Worm (Caenorhabditis elegans) whole organism, mixed stage, embryonic: Measurements from ENCODE around the gene mct-6.
A peak's percentile ranks its signal among the peaks of the same experiment; 100 is the strongest.

ENCODE experiments used
- M03D4.4 ChIP-seq: sonication (generic microtip); optimal IDR thresholded peaks from 2 replicates; lab custom pipeline; 2017; ENCODE audit warnings: mild to moderate bottlenecking, missing genetic modification characterization, missing compliant biosample characterization
- bed-3 ChIP-seq: fragments of 200-800 bp; sonication (Bioruptor generic); optimal IDR thresholded peaks from 3 replicates; lab custom pipeline; 2018; ENCODE audit warnings: mild to moderate bottlenecking, missing genetic modification characterization, moderate library complexity, missing compliant biosample characterization
- blmp-1 ChIP-seq: fragments of 150-350 bp; optimal IDR thresholded peaks from 2 replicates; lab custom pipeline; 2014; ENCODE audit warnings: missing biosample characterization, missing genetic modification characterization
- ceh-39 ChIP-seq: fragments of 150-350 bp; optimal IDR thresholded peaks from 2 replicates; lab custom pipeline; 2014; ENCODE audit warnings: missing biosample characterization, missing genetic modification characterization
- ceh-43 ChIP-seq: fragments of 200-800 bp; sonication (Bioruptor generic); optimal IDR thresholded peaks from 2 replicates; lab custom pipeline; 2018; ENCODE audit warnings: mild to moderate bottlenecking, missing genetic modification characterization, moderate library complexity, missing compliant biosample characterization
- ceh-83 ChIP-seq: fragments of 200-800 bp; sonication (Bioruptor generic); optimal IDR thresholded peaks from 2 replicates; lab custom pipeline; 2018; ENCODE audit warnings: mild to moderate bottlenecking, missing genetic modification characterization, missing compliant biosample characterization
- ces-1 ChIP-seq: fragments of 150-350 bp; optimal IDR thresholded peaks from 2 replicates; lab custom pipeline; 2014; ENCODE audit warnings: missing biosample characterization, missing genetic modification reagents, missing genetic modification characterization
- cnd-1 ChIP-seq: fragments of 200-800 bp; sonication (Bioruptor generic); optimal IDR thresholded peaks from 2 replicates; lab custom pipeline; 2018; ENCODE audit warnings: mild to moderate bottlenecking, missing genetic modification characterization, missing compliant biosample characterization
- drap-1 ChIP-seq: fragments of 200-800 bp; sonication (Bioruptor generic); optimal IDR thresholded peaks from 3 replicates; lab custom pipeline; 2018; ENCODE audit warnings: mild to moderate bottlenecking, missing genetic modification characterization, missing compliant biosample characterization
- elt-3 ChIP-seq: fragments of 150-350 bp; optimal IDR thresholded peaks from 2 replicates; lab custom pipeline; 2014; ENCODE audit warnings: missing biosample characterization, missing genetic modification characterization
- flh-1 ChIP-seq: fragments of 200-800 bp; sonication (Bioruptor generic); optimal IDR thresholded peaks from 2 replicates; lab custom pipeline; 2018; ENCODE audit warnings: mild to moderate bottlenecking, missing genetic modification characterization, moderate library complexity, missing compliant biosample characterization
- ham-2 ChIP-seq: fragments of 200-800 bp; sonication (Bioruptor generic); optimal IDR thresholded peaks from 2 replicates; lab custom pipeline; 2018; ENCODE audit warnings: mild to moderate bottlenecking, missing genetic modification characterization, missing compliant biosample characterization
- hlh-1 ChIP-seq: fragments of 150-350 bp; optimal IDR thresholded peaks from 2 replicates; lab custom pipeline; 2014; ENCODE audit warnings: missing biosample characterization, missing genetic modification reagents, missing genetic modification characterization
- lin-13 ChIP-seq: fragments of 150-350 bp; optimal IDR thresholded peaks from 2 replicates; lab custom pipeline; 2014; ENCODE audit warnings: missing biosample characterization, missing genetic modification characterization
- lin-32 ChIP-seq: fragments of 200-800 bp; sonication (Bioruptor generic); optimal IDR thresholded peaks from 2 replicates; lab custom pipeline; 2018; ENCODE audit warnings: mild to moderate bottlenecking, missing genetic modification characterization, missing compliant biosample characterization
- lsy-2 ChIP-seq: fragments of 150-350 bp; optimal IDR thresholded peaks from 2 replicates; lab custom pipeline; 2014; ENCODE audit warnings: missing biosample characterization, missing genetic modification characterization
- mab-5 ChIP-seq: fragments of 150-350 bp; optimal IDR thresholded peaks from 2 replicates; lab custom pipeline; 2014; ENCODE audit warnings: missing biosample characterization, missing genetic modification characterization
- mep-1 ChIP-seq: fragments of 150-350 bp; optimal IDR thresholded peaks from 2 replicates; lab custom pipeline; 2017; ENCODE audit warnings: missing biosample characterization, missing genetic modification reagents, missing genetic modification characterization, inconsistent platforms
- mls-2 ChIP-seq: sonication (generic microtip); optimal IDR thresholded peaks from 2 replicates; lab custom pipeline; 2016; ENCODE audit warnings: mild to moderate bottlenecking, missing genetic modification characterization, moderate library complexity, missing compliant biosample characterization
- nhr-12 ChIP-seq: fragments of 150-350 bp; optimal IDR thresholded peaks from 2 replicates; lab custom pipeline; 2014; ENCODE audit warnings: missing biosample characterization, missing genetic modification characterization
- nhr-2 ChIP-seq: fragments of 150-350 bp; optimal IDR thresholded peaks from 2 replicates; lab custom pipeline; 2014; ENCODE audit warnings: missing biosample characterization, missing genetic modification characterization
- nhr-237 ChIP-seq: fragments of 150-350 bp; optimal IDR thresholded peaks from 2 replicates; lab custom pipeline; 2014; ENCODE audit warnings: missing biosample characterization, missing genetic modification characterization
- nhr-28 ChIP-seq: fragments of 150-350 bp; optimal IDR thresholded peaks from 2 replicates; lab custom pipeline; 2014; ENCODE audit warnings: missing biosample characterization, missing genetic modification characterization
- pha-4 ChIP-seq: fragments of 150-350 bp; optimal IDR thresholded peaks from 2 replicates; lab custom pipeline; 2018; ENCODE audit warnings: missing biosample characterization, missing genetic modification reagents, missing genetic modification characterization
- sem-2 ChIP-seq: fragments of 200-800 bp; sonication (Bioruptor generic); optimal IDR thresholded peaks from 2 replicates; lab custom pipeline; 2018; ENCODE audit warnings: mild to moderate bottlenecking, missing genetic modification characterization, missing compliant biosample characterization
- snpc-4 ChIP-seq: fragments of 150-350 bp; optimal IDR thresholded peaks from 2 replicates; lab custom pipeline; 2014; ENCODE audit warnings: missing biosample characterization, missing genetic modification characterization
- sptf-1 ChIP-seq: sonication (generic microtip); optimal IDR thresholded peaks from 2 replicates; lab custom pipeline; 2017; ENCODE audit warnings: mild to moderate bottlenecking, missing genetic modification characterization, moderate library complexity, missing compliant biosample characterization
- tbx-8 ChIP-seq: fragments of 200-800 bp; sonication (Bioruptor generic); optimal IDR thresholded peaks from 2 replicates; lab custom pipeline; 2018; ENCODE audit warnings: mild to moderate bottlenecking, missing genetic modification characterization, moderate library complexity, missing compliant biosample characterization
- unc-120 ChIP-seq: sonication (generic microtip); optimal IDR thresholded peaks from 2 replicates; lab custom pipeline; 2017; ENCODE audit warnings: missing genetic modification characterization, missing compliant biosample characterization; ENCODE audit not compliant: poor library complexity, severe bottlenecking
- unc-39 ChIP-seq: fragments of 150-350 bp; optimal IDR thresholded peaks from 2 replicates; lab custom pipeline; 2014; ENCODE audit warnings: missing biosample characterization, missing genetic modification characterization
- unc-62 ChIP-seq: fragments of 150-350 bp; optimal IDR thresholded peaks from 2 replicates; lab custom pipeline; 2014; ENCODE audit warnings: missing biosample characterization, missing genetic modification reagents, missing genetic modification characterization
- zip-8 ChIP-seq: fragments of 150-350 bp; optimal IDR thresholded peaks from 2 replicates; lab custom pipeline; 2014; ENCODE audit warnings: missing biosample characterization, missing genetic modification characterization
- ztf-11 ChIP-seq: fragments of 150-350 bp; optimal IDR thresholded peaks from 2 replicates; lab custom pipeline; 2014; ENCODE audit warnings: missing biosample characterization, missing genetic modification characterization

mct-6 gene

DNA sequence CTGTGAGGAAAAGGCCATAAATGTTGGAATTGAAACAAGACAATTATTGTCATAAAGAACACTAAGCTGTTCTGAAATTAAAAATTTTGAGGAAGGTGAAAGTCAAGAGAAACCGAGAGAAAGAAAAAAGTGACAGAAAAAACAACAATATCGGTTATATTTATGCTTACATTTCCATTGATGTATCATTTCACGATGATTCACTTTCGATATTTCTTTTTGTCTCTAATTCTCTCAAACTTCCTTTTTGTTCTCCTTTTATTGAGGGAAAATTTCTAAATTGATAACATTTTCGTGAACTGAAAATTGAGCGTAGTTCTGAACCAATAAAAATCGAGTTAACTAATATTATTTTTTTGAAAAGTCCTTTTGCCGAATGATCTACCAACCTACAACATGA is 44.6 kb upstream of the mct-6 start:
- TF ChIP-seq blmp-1 (tag; lab: Kevin White, UChicago) (peak; percentile 54), pha-4 (tag; lab: Kevin White, UChicago) (no peak)

DNA sequence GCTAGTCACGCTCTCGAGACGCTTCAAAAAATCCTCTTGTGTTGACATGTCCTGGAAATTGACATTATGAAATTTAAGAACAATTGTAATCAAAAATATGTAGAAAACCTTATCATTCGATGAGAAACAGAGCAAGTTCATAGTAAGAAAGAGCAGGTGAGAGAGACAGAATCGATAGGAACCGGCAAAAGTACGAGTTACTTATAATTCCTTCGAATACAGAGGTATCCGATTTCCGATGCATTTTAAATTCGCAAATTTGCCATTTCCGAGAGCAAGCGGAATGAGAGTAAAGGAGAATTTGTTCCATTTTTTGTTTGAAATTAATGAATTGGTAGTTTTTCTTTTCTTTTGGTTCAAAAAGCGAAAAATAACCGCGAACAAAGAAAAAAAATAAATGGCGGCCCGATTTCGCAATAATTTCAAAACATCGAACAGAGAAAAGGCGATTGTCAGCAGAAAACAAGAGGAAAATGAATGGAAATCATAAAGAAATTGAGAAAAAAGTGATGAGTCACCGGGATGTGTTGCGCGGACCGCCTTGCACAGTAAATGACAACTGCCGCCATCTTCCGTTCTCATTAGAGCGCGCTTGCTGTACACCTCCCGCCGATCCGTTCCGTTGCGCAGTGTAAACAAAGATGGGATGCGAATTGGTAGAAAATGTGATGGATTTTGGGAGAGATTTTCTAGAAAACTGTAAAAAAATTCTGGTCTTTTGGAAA is 43.5 kb upstream of the mct-6 start, which contains the start of gene cas-1:
Gene cas-1, minus strand, starts transcription at position 51 of the 725 bp plus-strand sequence.
- no peak for TF ChIP-seq mab-5 (tag; lab: Kevin White, UChicago)
- no peak for TF ChIP-seq nhr-12 (tag; lab: Kevin White, UChicago)
- no peak for TF ChIP-seq unc-120 (tag; lab: Kevin White, UChicago)
- TF ChIP-seq sem-2 (GFP tag; lab: Kevin White, UChicago) = no peak
- TF ChIP-seq blmp-1 (tag; lab: Kevin White, UChicago) = no peak
- peak; percentile 81 for TF ChIP-seq pha-4 (tag; lab: Kevin White, UChicago)
- TF ChIP-seq lin-13 (tag; lab: Kevin White, UChicago) = peak; percentile 70
- no peak for TF ChIP-seq ceh-83 (GFP tag; lab: Kevin White, UChicago)
- TF ChIP-seq sptf-1 = no peak
- TF ChIP-seq elt-3 (tag; lab: Kevin White, UChicago) = no peak
- no peak for TF ChIP-seq ces-1 (GFP tag; lab: Kevin White, UChicago)
- TF ChIP-seq ham-2 (GFP tag; lab: Kevin White, UChicago) = no peak
- TF ChIP-seq nhr-2 (tag; lab: Kevin White, UChicago) = no peak
- no peak for TF ChIP-seq tbx-8
- no peak for TF ChIP-seq snpc-4 (tag; lab: Kevin White, UChicago)
- no peak for TF ChIP-seq nhr-28 (tag; lab: Kevin White, UChicago)
- no peak for TF ChIP-seq bed-3 (GFP tag; lab: Kevin White, UChicago)
- TF ChIP-seq zip-8 (tag; lab: Kevin White, UChicago) = no peak
- TF ChIP-seq hlh-1 (tag; lab: Kevin White, UChicago) = peak; percentile 84
- peak; percentile 56 for TF ChIP-seq mep-1
- TF ChIP-seq unc-39 (tag; lab: Kevin White, UChicago) = no peak
- TF ChIP-seq flh-1 (GFP tag; lab: Kevin White, UChicago) = no peak
- TF ChIP-seq drap-1 (GFP tag; lab: Kevin White, UChicago) = no peak
- no peak for TF ChIP-seq lsy-2 (tag; lab: Kevin White, UChicago)
- TF ChIP-seq ztf-11 (tag; lab: Kevin White, UChicago) = no peak
- TF ChIP-seq unc-62 (GFP tag; lab: Kevin White, UChicago) = no peak
- TF ChIP-seq cnd-1 (tag; lab: Kevin White, UChicago) = no peak
- TF ChIP-seq lin-32 (GFP tag; lab: Kevin White, UChicago) = no peak
- TF ChIP-seq mls-2 (tag; lab: Kevin White, UChicago) = no peak
- TF ChIP-seq ceh-43 (GFP tag; lab: Kevin White, UChicago) = no peak
- no peak for TF ChIP-seq ceh-39 (tag; lab: Kevin White, UChicago)

DNA sequence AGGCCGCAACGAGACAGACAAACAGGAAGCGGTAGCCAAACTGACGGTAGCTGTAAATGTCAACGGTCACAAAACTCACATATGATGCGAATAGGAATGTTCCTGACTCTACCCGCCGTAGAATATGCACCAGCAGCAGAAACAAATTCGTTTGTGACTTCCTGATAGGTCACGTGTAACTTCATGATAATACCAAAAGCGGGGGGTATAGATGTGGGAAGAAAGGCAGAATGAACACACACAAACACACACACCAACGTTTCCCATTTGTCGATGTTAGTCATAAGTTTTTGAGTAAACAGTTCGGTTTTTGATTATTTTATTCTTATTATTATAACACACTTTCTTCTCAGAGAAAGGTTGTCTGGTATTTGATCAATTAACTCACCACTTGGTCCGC is 42.9 kb upstream of the mct-6 start:
- TF ChIP-seq drap-1 (GFP tag; lab: Kevin White, UChicago) = no peak
- no peak for TF ChIP-seq lin-32 (GFP tag; lab: Kevin White, UChicago)
- TF ChIP-seq ztf-11 (tag; lab: Kevin White, UChicago) = no peak
- TF ChIP-seq sem-2 (GFP tag; lab: Kevin White, UChicago) = no peak
- TF ChIP-seq flh-1 (GFP tag; lab: Kevin White, UChicago) = no peak
- no peak for TF ChIP-seq mls-2 (tag; lab: Kevin White, UChicago)
- no peak for TF ChIP-seq mep-1
- TF ChIP-seq unc-39 (tag; lab: Kevin White, UChicago) = no peak
- TF ChIP-seq nhr-237 = no peak
- no peak for TF ChIP-seq cnd-1 (tag; lab: Kevin White, UChicago)
- TF ChIP-seq ceh-83 (GFP tag; lab: Kevin White, UChicago) = no peak
- no peak for TF ChIP-seq ham-2 (GFP tag; lab: Kevin White, UChicago)
- TF ChIP-seq nhr-12 (tag; lab: Kevin White, UChicago) = no peak
- no peak for TF ChIP-seq M03D4.4 (tag; lab: Kevin White, UChicago)
- no peak for TF ChIP-seq unc-62 (GFP tag; lab: Kevin White, UChicago)
- TF ChIP-seq sptf-1 = no peak

DNA sequence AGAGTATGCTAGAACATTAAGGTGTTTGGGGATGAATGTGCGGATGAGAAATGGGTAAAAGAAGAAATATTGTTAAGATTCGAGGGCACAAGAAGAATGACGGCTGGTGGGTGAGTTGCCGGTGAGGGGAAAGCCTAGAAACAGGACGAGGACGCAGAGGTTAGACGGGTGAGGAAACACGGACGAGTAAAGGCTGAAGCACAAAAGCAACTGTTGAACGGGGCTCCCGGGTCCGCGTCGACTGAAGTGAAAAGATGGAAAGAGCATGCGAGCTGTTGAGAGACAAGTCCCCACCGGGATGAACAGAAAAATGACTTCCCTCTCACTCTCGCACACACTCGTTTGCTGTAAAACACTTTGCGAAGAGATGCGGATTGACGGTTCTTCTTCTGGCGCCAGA is 41.7 kb upstream of the mct-6 start:
- TF ChIP-seq unc-62 (GFP tag; lab: Kevin White, UChicago) = peak; percentile 0
- peak; percentile 16 for TF ChIP-seq hlh-1 (tag; lab: Kevin White, UChicago)
- TF ChIP-seq unc-120 (tag; lab: Kevin White, UChicago) = peak; percentile 76
- TF ChIP-seq nhr-237 = no peak
